Fruit fly (Drosophila melanogaster) whole organism, embryonic: ENCODE measurements around the gene swa.

Experiments
- Asciz ChIP-seq: fragments of 200-800 bp; sonication (Bioruptor generic); optimal IDR thresholded peaks from 2 replicates; lab custom pipeline; 2017; ENCODE audit warnings: missing biosample characterization, mild to moderate bottlenecking, missing genetic modification characterization, missing genetic modification reagents
- Bteb2 ChIP-seq: fragments of 200-800 bp; sonication (Bioruptor generic); optimal IDR thresholded peaks from 2 replicates; lab custom pipeline; 2016; ENCODE audit warnings: missing biosample characterization, missing genetic modification characterization
- CG10209 ChIP-seq: fragments of 200-800 bp; sonication (Bioruptor generic); optimal IDR thresholded peaks from 3 replicates; lab custom pipeline; 2017; ENCODE audit warnings: missing biosample characterization, mild to moderate bottlenecking, missing genetic modification characterization, missing genetic modification reagents
- CG10654 ChIP-seq: fragments of 200-800 bp; sonication (Bioruptor generic); optimal IDR thresholded peaks from 2 replicates; lab custom pipeline; 2016; ENCODE audit warnings: missing biosample characterization, missing genetic modification characterization
- CG11247 ChIP-seq: fragments of 200-800 bp; sonication (Bioruptor generic); IDR thresholded peaks from 2 replicates; pipeline ENCODE4 v1.3.6; 2022; ENCODE audit warnings: missing biosample characterization, missing genetic modification characterization
- CG12942 ChIP-seq: fragments of 200-800 bp; sonication (Bioruptor generic); optimal IDR thresholded peaks from 3 replicates; lab custom pipeline; 2016; ENCODE audit warnings: missing biosample characterization, missing genetic modification characterization
- CG13296 ChIP-seq: fragments of 200-800 bp; sonication (Bioruptor generic); optimal IDR thresholded peaks from 3 replicates; lab custom pipeline; 2018; ENCODE audit warnings: missing biosample characterization, mild to moderate bottlenecking, missing genetic modification characterization
- CG14050 ChIP-seq: fragments of 200-800 bp; sonication (Bioruptor generic); IDR thresholded peaks from 3 replicates; pipeline ENCODE4 v1.3.6; 2022; ENCODE audit warnings: missing biosample characterization, missing genetic modification characterization
- CG17568 ChIP-seq: fragments of 200-800 bp; sonication (Bioruptor generic); optimal IDR thresholded peaks from 2 replicates; lab custom pipeline; 2018; ENCODE audit warnings: missing biosample characterization, mild to moderate bottlenecking, missing genetic modification characterization, moderate library complexity
- CG3163 ChIP-seq: fragments of 200-800 bp; sonication (Bioruptor generic); optimal IDR thresholded peaks from 3 replicates; lab custom pipeline; 2016; ENCODE audit warnings: missing biosample characterization, missing genetic modification characterization
- CG3407 ChIP-seq: fragments of 200-800 bp; sonication (Bioruptor generic); optimal IDR thresholded peaks from 2 replicates; lab custom pipeline; 2018; ENCODE audit warnings: missing biosample characterization, mild to moderate bottlenecking, missing genetic modification characterization
- CG34224 ChIP-seq: fragments of 200-800 bp; sonication (Bioruptor generic); IDR thresholded peaks from 3 replicates; pipeline ENCODE4 v1.3.6; 2022; ENCODE audit warnings: missing biosample characterization, missing genetic modification characterization; ENCODE audit not compliant: partially characterized antibody
- CG34376 ChIP-seq: fragments of 200-800 bp; sonication (Bioruptor generic); optimal IDR thresholded peaks from 2 replicates; lab custom pipeline; 2018; ENCODE audit warnings: missing biosample characterization, mild to moderate bottlenecking, missing genetic modification characterization
- CG7839 ChIP-seq: fragments of 200-800 bp; sonication (Bioruptor generic); optimal IDR thresholded peaks from 3 replicates; lab custom pipeline; 2018; ENCODE audit warnings: missing biosample characterization, mild to moderate bottlenecking, missing genetic modification characterization, moderate library complexity
- D19A ChIP-seq: fragments of 200-800 bp; optimal IDR thresholded peaks from 3 replicates; lab custom pipeline; 2019; ENCODE audit warnings: missing biosample characterization, mild to moderate bottlenecking, missing genetic modification characterization, moderate library complexity
- Drgx ChIP-seq: fragments of 200-800 bp; sonication (Bioruptor generic); IDR thresholded peaks from 2 replicates; pipeline ENCODE4 v1.3.6; 2022; ENCODE audit warnings: missing biosample characterization, missing genetic modification characterization
- Eip74EF ChIP-seq, 2 experiments: fragments of 200-800 bp in 1 of 2; fragments of >200 bp in 1 of 2; sonication (Bioruptor generic) in 1 of 2; optimal IDR thresholded peaks; 2 replicates each; lab custom pipeline; 2017 to 2019; ENCODE audit warnings: missing biosample characterization in 2 of 2, missing genetic modification characterization in 2 of 2, mild to moderate bottlenecking in 1 of 2, moderate library complexity in 1 of 2
- Gug ChIP-seq: fragments of 200-800 bp; sonication (Bioruptor generic); IDR thresholded peaks from 4 replicates; pipeline ENCODE4 v1.3.6; 2022; ENCODE audit warnings: missing biosample characterization, missing genetic modification characterization
- HmgZ ChIP-seq: fragments of 200-800 bp; sonication (Bioruptor generic); optimal IDR thresholded peaks from 2 replicates; lab custom pipeline; 2018; ENCODE audit warnings: missing biosample characterization, mild to moderate bottlenecking, missing genetic modification characterization
- Kr ChIP-seq: fragments of 200-800 bp; sonication (Bioruptor generic); optimal IDR thresholded peaks from 2 replicates; lab custom pipeline; 2017; ENCODE audit warnings: missing biosample characterization, mild to moderate bottlenecking, missing genetic modification characterization
- Neu2 ChIP-seq: fragments of 200-800 bp; sonication (Bioruptor generic); optimal IDR thresholded peaks from 3 replicates; lab custom pipeline; 2016; ENCODE audit warnings: missing biosample characterization, missing genetic modification characterization, borderline replicate concordance
- Nf-YA ChIP-seq: fragments of 200-800 bp; sonication (Bioruptor generic); IDR thresholded peaks from 2 replicates; pipeline ENCODE4 v1.3.6; 2022; ENCODE audit warnings: missing biosample characterization, missing genetic modification characterization
- Oli ChIP-seq: fragments of 200-800 bp; sonication (Bioruptor generic); optimal IDR thresholded peaks from 2 replicates; lab custom pipeline; 2018; ENCODE audit warnings: missing biosample characterization, mild to moderate bottlenecking, missing genetic modification characterization, moderate library complexity
- TFAM ChIP-seq: fragments of 200-800 bp; sonication (Bioruptor generic); optimal IDR thresholded peaks from 2 replicates; lab custom pipeline; 2017; ENCODE audit warnings: missing biosample characterization, missing genetic modification characterization, inconsistent platforms
- Taf1 ChIP-seq: fragments of 200-800 bp; sonication (Bioruptor generic); IDR thresholded peaks from 2 replicates; pipeline ENCODE4 v1.3.6; 2022; ENCODE audit warnings: missing biosample characterization, missing genetic modification characterization
- Vsx1 ChIP-seq: fragments of 200-800 bp; sonication (Bioruptor generic); optimal IDR thresholded peaks from 2 replicates; lab custom pipeline; 2017; ENCODE audit warnings: missing biosample characterization, mild to moderate bottlenecking, missing genetic modification characterization, missing genetic modification reagents
- YL-1 ChIP-seq: fragments of 200-800 bp; sonication (Bioruptor generic); optimal IDR thresholded peaks from 3 replicates; lab custom pipeline; 2017; ENCODE audit warnings: missing biosample characterization, mild to moderate bottlenecking, missing genetic modification characterization
- ac ChIP-seq: fragments of 200-800 bp; sonication (Bioruptor generic); optimal IDR thresholded peaks from 3 replicates; lab custom pipeline; 2017; ENCODE audit warnings: missing biosample characterization, mild to moderate bottlenecking, missing genetic modification characterization
- al ChIP-seq: fragments of 200-800 bp; sonication (Bioruptor generic); IDR thresholded peaks from 2 replicates; pipeline ENCODE4 v1.3.6; 2022; ENCODE audit warnings: missing biosample characterization, missing genetic modification characterization
- amos ChIP-seq: fragments of 200-800 bp; sonication (Bioruptor generic); IDR thresholded peaks from 2 replicates; pipeline ENCODE4 v1.3.6; 2022; ENCODE audit warnings: missing biosample characterization, missing genetic modification characterization; ENCODE audit not compliant: partially characterized antibody
- bbx ChIP-seq: fragments of 200-800 bp; sonication (Bioruptor generic); IDR thresholded peaks from 2 replicates; pipeline ENCODE4 v1.3.6; 2022; ENCODE audit warnings: missing biosample characterization, missing genetic modification characterization; ENCODE audit not compliant: partially characterized antibody
- da ChIP-seq: fragments of 200-800 bp; sonication (Bioruptor generic); optimal IDR thresholded peaks from 2 replicates; lab custom pipeline; 2016; ENCODE audit warnings: missing biosample characterization, missing genetic modification characterization
- dmrt99B ChIP-seq: fragments of 200-800 bp; sonication (Bioruptor generic); optimal IDR thresholded peaks from 2 replicates; lab custom pipeline; 2018; ENCODE audit warnings: missing biosample characterization, mild to moderate bottlenecking, missing genetic modification characterization, moderate library complexity
- en ChIP-seq: fragments of 200-800 bp; sonication (Bioruptor generic); optimal IDR thresholded peaks from 2 replicates; lab custom pipeline; 2016; ENCODE audit warnings: missing biosample characterization, missing genetic modification characterization
- gce ChIP-seq: fragments of 200-800 bp; sonication (Bioruptor generic); IDR thresholded peaks from 3 replicates; pipeline ENCODE4 v1.3.6; 2022; ENCODE audit warnings: missing biosample characterization, missing genetic modification characterization
- gem ChIP-seq: fragments of 200-800 bp; sonication (Bioruptor generic); optimal IDR thresholded peaks from 2 replicates; lab custom pipeline; 2019; ENCODE audit warnings: missing biosample characterization, mild to moderate bottlenecking, missing genetic modification characterization, moderate library complexity
- gsb-n ChIP-seq: fragments of 200-800 bp; sonication (Bioruptor generic); optimal IDR thresholded peaks from 3 replicates; lab custom pipeline; 2018; ENCODE audit warnings: missing biosample characterization, mild to moderate bottlenecking, missing genetic modification characterization
- lbe ChIP-seq: fragments of 200-800 bp; sonication (Bioruptor generic); optimal IDR thresholded peaks from 2 replicates; lab custom pipeline; 2016; ENCODE audit warnings: missing biosample characterization, mild to moderate bottlenecking, missing genetic modification characterization
- lilli ChIP-seq: fragments of 200-800 bp; sonication (Bioruptor generic); optimal IDR thresholded peaks from 3 replicates; lab custom pipeline; 2016; ENCODE audit warnings: missing biosample characterization, missing genetic modification characterization
- odd ChIP-seq: fragments of 200-800 bp; sonication (Bioruptor generic); optimal IDR thresholded peaks from 2 replicates; lab custom pipeline; 2017; ENCODE audit warnings: missing biosample characterization, mild to moderate bottlenecking, missing genetic modification characterization
- p53 ChIP-seq: fragments of 200-800 bp; sonication (Bioruptor generic); optimal IDR thresholded peaks from 2 replicates; lab custom pipeline; 2016; ENCODE audit warnings: missing biosample characterization, missing genetic modification characterization
- peb ChIP-seq: fragments of 200-800 bp; sonication (Bioruptor generic); IDR thresholded peaks from 2 replicates; pipeline ENCODE4 v1.3.6; 2022; ENCODE audit warnings: missing biosample characterization, missing genetic modification characterization
- pnt ChIP-seq: fragments of 200-800 bp; sonication (Bioruptor generic); optimal IDR thresholded peaks from 3 replicates; lab custom pipeline; 2016; ENCODE audit warnings: missing biosample characterization, missing genetic modification characterization
- pros ChIP-seq: fragments of 200-800 bp; sonication (Bioruptor generic); optimal IDR thresholded peaks from 3 replicates; lab custom pipeline; 2019; ENCODE audit warnings: missing biosample characterization, mild to moderate bottlenecking, missing genetic modification characterization, moderate library complexity
- repo ChIP-seq: fragments of 200-800 bp; sonication (Bioruptor generic); optimal IDR thresholded peaks from 2 replicates; lab custom pipeline; 2016; ENCODE audit warnings: missing biosample characterization, missing genetic modification characterization
- sna ChIP-seq: fragments of 200-800 bp; sonication (Bioruptor generic); IDR thresholded peaks from 2 replicates; pipeline ENCODE4 v1.3.6; 2022; ENCODE audit warnings: missing biosample characterization, missing genetic modification characterization; ENCODE audit not compliant: partially characterized antibody
- toy ChIP-seq: fragments of 200-800 bp; sonication (Bioruptor generic); IDR thresholded peaks from 2 replicates; pipeline ENCODE4 v1.3.6; 2022; ENCODE audit warnings: missing biosample characterization, missing genetic modification characterization
- z ChIP-seq: fragments of 200-800 bp; sonication (Bioruptor generic); IDR thresholded peaks from 3 replicates; pipeline ENCODE4 v1.3.6; 2022; ENCODE audit warnings: missing biosample characterization, missing genetic modification characterization
- zen2 ChIP-seq: fragments of 200-800 bp; sonication (Bioruptor generic); IDR thresholded peaks from 3 replicates; pipeline ENCODE4 v1.3.6; 2022; ENCODE audit warnings: missing biosample characterization, missing genetic modification characterization; ENCODE audit not compliant: partially characterized antibody

Gene swa

dm6 chrX:6351917-6352768 is 13.4 kb downstream of the swa start (continued):
- no peak for TF ChIP-seq lbe
- peak; percentile 40 for TF ChIP-seq CG13296 (GFP tag; lab: Kevin White, UChicago)
- TF ChIP-seq CG10209 (GFP tag; lab: Kevin White, UChicago) = peak; percentile 9
- no peak for TF ChIP-seq Gug (GFP tag; lab: Robert Waterston, UW)
- TF ChIP-seq CG10654 (GFP tag; lab: Kevin White, UChicago) = no peak
- peak; percentile 11 for TF ChIP-seq ac (GFP tag; lab: Kevin White, UChicago)
- no peak for TF ChIP-seq odd
- TF ChIP-seq Asciz = no peak
- no peak for TF ChIP-seq Oli (tag; lab: Kevin White, UChicago)
- TF ChIP-seq zen2 (GFP tag; lab: Robert Waterston, UW) = no peak
- peak; percentile 57 for TF ChIP-seq lilli (GFP tag; lab: Kevin White, UChicago)
- no peak for TF ChIP-seq HmgZ
- no peak for TF ChIP-seq Nf-YA
- TF ChIP-seq gem (tag; lab: Kevin White, UChicago) = no peak
- TF ChIP-seq peb (GFP tag; lab: Robert Waterston, UW) = no peak
- TF ChIP-seq CG3407 (GFP tag; lab: Kevin White, UChicago) = no peak
- TF ChIP-seq p53 = no peak
- TF ChIP-seq al (GFP tag; lab: Robert Waterston, UW) = no peak
- no peak for TF ChIP-seq da (GFP tag; lab: Kevin White, UChicago)
- no peak for TF ChIP-seq toy (GFP tag; lab: Robert Waterston, UW)
- no peak for TF ChIP-seq z (GFP tag; lab: Robert Waterston, UW)
- TF ChIP-seq Taf1 (GFP tag; lab: Robert Waterston, UW) = no peak
- peak; percentile 50 for TF ChIP-seq CG34376
- TF ChIP-seq CG12942 (GFP tag; lab: Kevin White, UChicago) = no peak
- no peak for TF ChIP-seq Vsx1
- no peak for TF ChIP-seq CG14050 (GFP tag; lab: Robert Waterston, UW)
- TF ChIP-seq en = no peak
- TF ChIP-seq CG3163 (GFP tag; lab: Kevin White, UChicago) = no peak
- TF ChIP-seq pros (GFP tag; lab: Kevin White, UChicago) = no peak
- TF ChIP-seq Bteb2 = no peak
- no peak for TF ChIP-seq Drgx (GFP tag; lab: Robert Waterston, UW)
- TF ChIP-seq Kr (GFP tag; lab: Kevin White, UChicago) = no peak
- TF ChIP-seq sna (GFP tag; lab: Robert Waterston, UW) = no peak
- TF ChIP-seq CG7839 = no peak
- TF ChIP-seq CG34224 (GFP tag; lab: Robert Waterston, UW) = no peak
- TF ChIP-seq YL-1 = peak; percentile 32
- TF ChIP-seq gsb-n (tag; lab: Kevin White, UChicago) = no peak
- TF ChIP-seq dmrt99B = no peak
- no peak for TF ChIP-seq CG11247
- TF ChIP-seq Neu2 = no peak
- no peak for TF ChIP-seq CG17568 (GFP tag; lab: Kevin White, UChicago)
- no peak for TF ChIP-seq TFAM (GFP tag; lab: Kevin White, UChicago)
- TF ChIP-seq Eip74EF (GFP tag; optimal IDR thresholded peaks at IDR 0.05; lab: Kevin White, UChicago) = no peak
- no peak for TF ChIP-seq pnt (GFP tag; lab: Kevin White, UChicago)
- peak; percentile 43; the same call in 1 of the 2 replicates for TF ChIP-seq bbx (GFP tag; lab: Robert Waterston, UW)
- TF ChIP-seq gce (GFP tag; lab: Robert Waterston, UW) = no peak
- TF ChIP-seq D19A (tag; lab: Kevin White, UChicago) = no peak
- peak; percentile 13 for TF ChIP-seq repo (GFP tag; lab: Kevin White, UChicago)
- TF ChIP-seq amos (GFP tag; lab: Robert Waterston, UW) = peak; percentile 47; the same call in 1 of the 2 replicates
